Fruit fly (Drosophila melanogaster): ENCODE measurements around the gene ro.
A peak's percentile ranks its signal among the peaks of the same experiment; 100 is the strongest.

The ro gene

DNA sequence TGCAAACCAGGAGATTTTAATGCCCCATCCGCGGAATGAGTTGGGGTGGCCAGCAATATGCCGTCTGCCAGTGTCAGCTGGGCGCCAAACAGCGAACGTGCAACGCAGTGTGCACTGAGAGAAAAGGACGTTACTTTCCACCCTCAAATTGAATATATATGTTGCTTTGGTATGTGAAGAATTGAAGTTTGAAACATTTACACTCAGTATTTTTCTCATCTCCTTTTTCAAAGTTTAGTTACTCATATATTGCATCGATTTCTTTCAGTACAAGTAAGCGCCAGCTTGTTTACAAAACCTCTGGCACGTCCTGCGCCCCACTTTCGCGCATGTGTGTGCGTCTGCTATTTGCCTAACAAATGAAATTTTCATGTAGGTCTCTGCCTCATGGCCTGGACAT lies 21.7 kb downstream of the ro start (continued):
- TF ChIP-seq esg (GFP tag; conservative IDR thresholded peaks at IDR 0.05), result peak; percentile 34; the same call in 1 of the 2 replicates
- peak; percentile 22 for TF ChIP-seq bab2 (GFP tag; optimal IDR thresholded peaks at IDR 0.05)
- TF ChIP-seq Elba2 (GFP tag; optimal IDR thresholded peaks at IDR 0.05), result no peak
- peak; percentile 52 for TF ChIP-seq CG17359 (tag; optimal IDR thresholded peaks at IDR 0.05)
- peak; percentile 25 for TF ChIP-seq CG12769 (tag; optimal IDR thresholded peaks at IDR 0.05)
- TF ChIP-seq CG5245 (GFP tag; optimal IDR thresholded peaks at IDR 0.05), result no peak
- peak; percentile 47; the same call in 1 of the 2 replicates for TF ChIP-seq Atf6 (GFP tag; IDR thresholded peaks at IDR 0.05)
- TF ChIP-seq CG13424 (tag; optimal IDR thresholded peaks at IDR 0.05), result peak; percentile 18
- TF ChIP-seq CG11093 (GFP tag; IDR thresholded peaks at IDR 0.05), result 0 out of 3 replicates have a peak, but pooled peaks have one; percentile 23
- no peak for TF ChIP-seq zf30C (GFP tag; optimal IDR thresholded peaks at IDR 0.05)
- TF ChIP-seq Kr (GFP tag; optimal IDR thresholded peaks at IDR 0.05), result no peak
- TF ChIP-seq Sry-β (GFP tag; optimal IDR thresholded peaks at IDR 0.05), result no peak
- TF ChIP-seq usp (GFP tag; optimal IDR thresholded peaks at IDR 0.05), result no peak
- no peak for TF ChIP-seq CG7745 (tag; optimal IDR thresholded peaks at IDR 0.05)
- no peak for TF ChIP-seq CG18011 (GFP tag; optimal IDR thresholded peaks at IDR 0.05)
- no peak for TF ChIP-seq D (optimal IDR thresholded peaks at IDR 0.05)
- peak; percentile 3 for TF ChIP-seq D (GFP tag; optimal IDR thresholded peaks at IDR 0.05)
- TF ChIP-seq Atf-2 (GFP tag; optimal IDR thresholded peaks at IDR 0.05), result no peak
- no peak for TF ChIP-seq CG12236 (GFP tag; optimal IDR thresholded peaks at IDR 0.05)
- TF ChIP-seq crol (GFP tag; IDR thresholded peaks at IDR 0.05), result no peak
- TF ChIP-seq ERR (GFP tag; optimal IDR thresholded peaks at IDR 0.05), result peak; percentile 70
- TF ChIP-seq Asciz (GFP tag; optimal IDR thresholded peaks at IDR 0.05), result peak; percentile 17
- peak; percentile 10; the same call in 1 of the 2 replicates for TF ChIP-seq toy (GFP tag; IDR thresholded peaks at IDR 0.05)
- TF ChIP-seq org-1 (GFP tag; optimal IDR thresholded peaks at IDR 0.05), result peak; percentile 21
- TF ChIP-seq bigmax (GFP tag; optimal IDR thresholded peaks at IDR 0.05), result no peak
- TF ChIP-seq CG15696 (tag; optimal IDR thresholded peaks at IDR 0.05), result peak; percentile 54
- no peak for TF ChIP-seq sens-2 (GFP tag; IDR thresholded peaks at IDR 0.05)
- no peak for TF ChIP-seq odd (GFP tag; optimal IDR thresholded peaks at IDR 0.05)
- no peak for TF ChIP-seq CG31388 (GFP tag; optimal IDR thresholded peaks at IDR 0.05)
- TF ChIP-seq nmo (GFP tag; optimal IDR thresholded peaks at IDR 0.05), result peak; percentile 28
- TF ChIP-seq da (GFP tag; optimal IDR thresholded peaks at IDR 0.05), result no peak
- no peak for TF ChIP-seq kni (GFP tag; optimal IDR thresholded peaks at IDR 0.05)
- TF ChIP-seq CG3726 (GFP tag; IDR thresholded peaks at IDR 0.05), result peak; percentile 66; the same call in 1 of the 3 replicates
- TF ChIP-seq CG2889 (GFP tag; IDR thresholded peaks at IDR 0.05), result no peak
- TF ChIP-seq CG1647 (GFP tag; optimal IDR thresholded peaks at IDR 0.05), result no peak
- TF ChIP-seq HLH3B (GFP tag; IDR thresholded peaks at IDR 0.05), result peak; percentile 66
- peak; percentile 46; the same call in 1 of the 2 replicates for TF ChIP-seq CG7372 (GFP tag; IDR thresholded peaks at IDR 0.05)
- no peak for TF ChIP-seq CG16813 (GFP tag; IDR thresholded peaks at IDR 0.05; ENCODE audit: partially characterized antibody)
- TF ChIP-seq scrt (GFP tag; optimal IDR thresholded peaks at IDR 0.05), result peak; percentile 19
- TF ChIP-seq nerfin-1 (tag; optimal IDR thresholded peaks at IDR 0.05), result no peak
- TF ChIP-seq mam (GFP tag; optimal IDR thresholded peaks at IDR 0.05), result peak; percentile 33
- TF ChIP-seq tap (tag; optimal IDR thresholded peaks at IDR 0.05), result no peak
- no peak for TF ChIP-seq CG6175 (GFP tag; IDR thresholded peaks at IDR 0.05)
- peak; percentile 82 for TF ChIP-seq Xrp1 (GFP tag; IDR thresholded peaks at IDR 0.05)
- TF ChIP-seq CG32532 (GFP tag; IDR thresholded peaks at IDR 0.05), result 0 out of 2 replicates have a peak, but pooled peaks have one; percentile 48
- no peak for TF ChIP-seq gt (GFP tag; IDR thresholded peaks at IDR 0.05)
- TF ChIP-seq kah (GFP tag; optimal IDR thresholded peaks at IDR 0.05), result no peak
- no peak for TF ChIP-seq CG7928 (GFP tag; optimal IDR thresholded peaks at IDR 0.05)
- TF ChIP-seq Jarid2 (GFP tag; optimal IDR thresholded peaks at IDR 0.05), result no peak
- no peak for TF ChIP-seq CG34422 (GFP tag; IDR thresholded peaks at IDR 0.05)
- peak; percentile 77 for TF ChIP-seq CG2712 (tag; optimal IDR thresholded peaks at IDR 0.05)
- 0 out of 2 replicates have a peak, but pooled peaks have one; percentile 33 for TF ChIP-seq dan (GFP tag; IDR thresholded peaks at IDR 0.05)

Data from whole organism, embryonic.